Worm (Caenorhabditis elegans) whole organism, L1 larva: ENCODE measurements around the gene C04A2.15.

Source experiments
- C04F5.9 ChIP-seq: sonication (generic microtip); optimal IDR thresholded peaks from 2 replicates; lab custom pipeline; 2016; ENCODE audit warnings: missing genetic modification characterization, missing compliant biosample characterization
- C34B4.2 ChIP-seq: sonication (generic microtip); optimal IDR thresholded peaks from 2 replicates; lab custom pipeline; 2017; ENCODE audit warnings: mild to moderate bottlenecking, missing genetic modification characterization, missing compliant biosample characterization
- aha-1 ChIP-seq: fragments of 150-350 bp; optimal IDR thresholded peaks from 2 replicates; lab custom pipeline; 2014; ENCODE audit warnings: missing biosample characterization, missing genetic modification characterization
- blmp-1 ChIP-seq: fragments of 150-350 bp; optimal IDR thresholded peaks from 2 replicates; lab custom pipeline; 2014; ENCODE audit warnings: missing biosample characterization, missing genetic modification characterization
- ceh-8 ChIP-seq: fragments of 200-800 bp; sonication (Bioruptor generic); optimal IDR thresholded peaks from 2 replicates; lab custom pipeline; 2018; ENCODE audit warnings: mild to moderate bottlenecking, missing genetic modification characterization, moderate library complexity, missing compliant biosample characterization
- ceh-82 ChIP-seq, 3 experiments: fragments of 150-350 bp in 1 of 3; sonication (generic microtip) in 2 of 3; optimal IDR thresholded peaks; 2 replicates each; lab custom pipeline; 2014 to 2017; ENCODE audit warnings: missing biosample characterization in 3 of 3, missing genetic modification characterization in 3 of 3
- dsc-1 ChIP-seq: sonication (generic microtip); optimal IDR thresholded peaks from 2 replicates; lab custom pipeline; 2016; ENCODE audit warnings: mild to moderate bottlenecking, missing genetic modification characterization, missing compliant biosample characterization
- efl-1 ChIP-seq, 4 experiments: fragments of 150-350 bp; optimal IDR thresholded peaks in 3 of 4; peaks in 1 of 4; 1 replicate in 1 of 4; 2 replicates in 3 of 4; lab custom pipeline; 2014; ENCODE audit warnings: missing biosample characterization in 2 of 4, missing genetic modification characterization in 2 of 4, missing genetic modification reagents in 2 of 4
- efl-3 ChIP-seq: fragments of 200-800 bp; sonication (Bioruptor generic); optimal IDR thresholded peaks from 2 replicates; lab custom pipeline; 2018; ENCODE audit warnings: mild to moderate bottlenecking, missing genetic modification characterization, missing compliant biosample characterization
- egl-13 ChIP-seq: sonication (generic microtip); optimal IDR thresholded peaks from 2 replicates; lab custom pipeline; 2016; ENCODE audit warnings: missing genotype, missing genetic modification reagents, missing genetic modification characterization, missing compliant biosample characterization
- egl-27 ChIP-seq, 2 experiments: fragments of 150-350 bp in 1 of 2; sonication (generic microtip); optimal IDR thresholded peaks; 3 replicates each; lab custom pipeline; 2017 to 2018; ENCODE audit warnings: missing biosample characterization in 2 of 2, missing genetic modification characterization in 2 of 2, missing genetic modification reagents in 2 of 2
- elt-3 ChIP-seq, 6 experiments: fragments of 150-350 bp in 1 of 6; sonication (generic microtip); optimal IDR thresholded peaks; 2 replicates each; lab custom pipeline; 2017 to 2018; ENCODE audit warnings: missing biosample characterization in 6 of 6, missing genetic modification characterization in 6 of 6, inconsistent platforms in 1 of 6
- fkh-10 ChIP-seq: sonication (generic microtip); optimal IDR thresholded peaks from 2 replicates; lab custom pipeline; 2017; ENCODE audit warnings: missing biosample characterization, missing genetic modification reagents, missing genetic modification characterization
- grh-1 ChIP-seq: fragments of 200-800 bp; sonication (Bioruptor generic); IDR thresholded peaks from 2 replicates; pipeline ENCODE4 v1.3.6; 2022; ENCODE audit warnings: missing genetic modification reagents, missing genetic modification characterization, missing compliant biosample characterization
- hlh-17 ChIP-seq: fragments of 200-800 bp; sonication (Bioruptor generic); optimal IDR thresholded peaks from 2 replicates; lab custom pipeline; 2018; ENCODE audit warnings: missing genetic modification characterization, mild to moderate bottlenecking, missing compliant biosample characterization, moderate library complexity, borderline replicate concordance
- hlh-4 ChIP-seq: sonication (generic microtip); optimal IDR thresholded peaks from 2 replicates; lab custom pipeline; 2016; ENCODE audit warnings: mild to moderate bottlenecking, missing genetic modification characterization, missing compliant biosample characterization
- irx-1 ChIP-seq: sonication (generic microtip); optimal IDR thresholded peaks from 2 replicates; lab custom pipeline; 2016; ENCODE audit warnings: missing genetic modification characterization, missing compliant biosample characterization
- lin-13 ChIP-seq: fragments of 150-350 bp; optimal IDR thresholded peaks from 2 replicates; lab custom pipeline; 2014; ENCODE audit warnings: missing biosample characterization, missing genetic modification reagents, missing genetic modification characterization
- lin-14 ChIP-seq: fragments of 200-800 bp; sonication (Bioruptor generic); optimal IDR thresholded peaks from 2 replicates; lab custom pipeline; 2018; ENCODE audit warnings: mild to moderate bottlenecking, missing genetic modification characterization, moderate library complexity, missing compliant biosample characterization
- lin-35 ChIP-seq, 2 experiments: fragments of 150-350 bp; optimal IDR thresholded peaks; 2 replicates each; lab custom pipeline; 2014; ENCODE audit warnings: missing biosample characterization in 2 of 2, missing genetic modification characterization in 2 of 2, missing genetic modification reagents in 2 of 2
- lin-39 ChIP-seq: fragments of 150-350 bp; optimal IDR thresholded peaks from 2 replicates; lab custom pipeline; 2014; ENCODE audit warnings: missing biosample characterization, missing genetic modification reagents, missing genetic modification characterization
- lsy-2 ChIP-seq, 2 experiments: fragments of 150-350 bp; optimal IDR thresholded peaks; 2 replicates each; lab custom pipeline; 2014; ENCODE audit warnings: missing biosample characterization in 2 of 2, missing genetic modification characterization in 2 of 2
- mdl-1 ChIP-seq, 2 experiments: fragments of 150-350 bp; optimal IDR thresholded peaks; 2 replicates each; lab custom pipeline; 2014 to 2017; ENCODE audit warnings: missing biosample characterization in 2 of 2, missing genetic modification characterization in 2 of 2, inconsistent platforms in 1 of 2
- mef-2 ChIP-seq: fragments of 150-350 bp; optimal IDR thresholded peaks from 2 replicates; lab custom pipeline; 2014; ENCODE audit warnings: missing biosample characterization, missing genetic modification characterization
- mep-1 ChIP-seq: fragments of 150-350 bp; optimal IDR thresholded peaks from 2 replicates; lab custom pipeline; 2014; ENCODE audit warnings: missing biosample characterization, missing genetic modification characterization
- nhr-20 ChIP-seq: sonication (generic microtip); optimal IDR thresholded peaks from 2 replicates; lab custom pipeline; 2016; ENCODE audit warnings: mild to moderate bottlenecking, missing genetic modification characterization, missing compliant biosample characterization
- nhr-47 ChIP-seq: sonication (generic microtip); optimal IDR thresholded peaks from 2 replicates; lab custom pipeline; 2016; ENCODE audit warnings: mild to moderate bottlenecking, missing genetic modification characterization, moderate library complexity, missing compliant biosample characterization
- nhr-71 ChIP-seq: sonication (generic microtip); optimal IDR thresholded peaks from 2 replicates; lab custom pipeline; 2016; ENCODE audit warnings: mild to moderate bottlenecking, missing genetic modification characterization, moderate library complexity, missing compliant biosample characterization
- nhr-77 ChIP-seq: fragments of 150-350 bp; optimal IDR thresholded peaks from 2 replicates; lab custom pipeline; 2014; ENCODE audit warnings: missing biosample characterization, missing genetic modification characterization
- nhr-85 ChIP-seq: sonication (generic microtip); peaks from one replicate; lab custom pipeline; 2016; ENCODE audit warnings: missing genetic modification characterization, inconsistent platforms, missing compliant biosample characterization
- nhr-90 ChIP-seq: sonication (generic microtip); optimal IDR thresholded peaks from 2 replicates; lab custom pipeline; 2016; ENCODE audit warnings: mild to moderate bottlenecking, missing genetic modification characterization, missing compliant biosample characterization; ENCODE audit not compliant: poor library complexity
- pax-3 ChIP-seq: fragments of 200-800 bp; sonication (Bioruptor generic); optimal IDR thresholded peaks from 2 replicates; lab custom pipeline; 2018; ENCODE audit warnings: mild to moderate bottlenecking, missing genetic modification characterization, moderate library complexity, missing compliant biosample characterization
- rnt-1 ChIP-seq: sonication (generic microtip); optimal IDR thresholded peaks from 2 replicates; lab custom pipeline; 2016; ENCODE audit warnings: mild to moderate bottlenecking, missing genetic modification characterization, moderate library complexity, missing compliant biosample characterization
- snu-23 ChIP-seq: sonication (generic microtip); optimal IDR thresholded peaks from 2 replicates; lab custom pipeline; 2016; ENCODE audit warnings: missing genetic modification characterization, missing compliant biosample characterization
- sup-37 ChIP-seq: fragments of 200-800 bp; sonication (Bioruptor generic); optimal IDR thresholded peaks from 2 replicates; lab custom pipeline; 2018; ENCODE audit warnings: mild to moderate bottlenecking, missing genetic modification characterization, missing compliant biosample characterization
- swsn-7 ChIP-seq: sonication (generic microtip); optimal IDR thresholded peaks from 2 replicates; lab custom pipeline; 2016; ENCODE audit warnings: missing genetic modification characterization, missing compliant biosample characterization
- tbx-2 ChIP-seq: sonication (generic microtip); optimal IDR thresholded peaks from 2 replicates; lab custom pipeline; 2016; ENCODE audit warnings: missing genetic modification characterization, missing compliant biosample characterization
- unc-130 ChIP-seq: fragments of 150-350 bp; optimal IDR thresholded peaks from 2 replicates; lab custom pipeline; 2017; ENCODE audit warnings: missing biosample characterization, missing genetic modification characterization, inconsistent platforms
- unc-62 ChIP-seq: fragments of 150-350 bp; optimal IDR thresholded peaks from 2 replicates; lab custom pipeline; 2014; ENCODE audit warnings: missing biosample characterization, missing genetic modification reagents, missing genetic modification characterization
- unc-86 ChIP-seq: sonication (generic microtip); optimal IDR thresholded peaks from 2 replicates; lab custom pipeline; 2016; ENCODE audit warnings: missing genetic modification characterization, missing compliant biosample characterization
- unc-98 ChIP-seq: fragments of 200-800 bp; sonication (Bioruptor generic); IDR thresholded peaks from 2 replicates; pipeline ENCODE4 v1.3.6; 2022; ENCODE audit warnings: missing genetic modification characterization, missing compliant biosample characterization
- vab-15 ChIP-seq: sonication (generic microtip); optimal IDR thresholded peaks from 2 replicates; lab custom pipeline; 2017; ENCODE audit warnings: missing genotype, mild to moderate bottlenecking, missing genetic modification characterization, missing compliant biosample characterization
- xbp-1 ChIP-seq: sonication (generic microtip); optimal IDR thresholded peaks from 2 replicates; lab custom pipeline; 2016; ENCODE audit warnings: missing genetic modification characterization, missing compliant biosample characterization
- zip-4 ChIP-seq: fragments of 200-800 bp; sonication (Bioruptor generic); optimal IDR thresholded peaks from 2 replicates; lab custom pipeline; 2018; ENCODE audit warnings: mild to moderate bottlenecking, missing genetic modification characterization, moderate library complexity, missing compliant biosample characterization
- ztf-11 ChIP-seq, 2 experiments: sonication (generic microtip); optimal IDR thresholded peaks; 2 replicates each; lab custom pipeline; 2016 to 2017; ENCODE audit warnings: missing genetic modification characterization in 2 of 2, missing biosample characterization in 1 of 2, missing compliant biosample characterization in 1 of 2
- ztf-4 ChIP-seq: fragments of 150-350 bp; optimal IDR thresholded peaks from 2 replicates; lab custom pipeline; 2014; ENCODE audit warnings: missing biosample characterization, missing genetic modification characterization

C04A2.15 gene

DNA sequence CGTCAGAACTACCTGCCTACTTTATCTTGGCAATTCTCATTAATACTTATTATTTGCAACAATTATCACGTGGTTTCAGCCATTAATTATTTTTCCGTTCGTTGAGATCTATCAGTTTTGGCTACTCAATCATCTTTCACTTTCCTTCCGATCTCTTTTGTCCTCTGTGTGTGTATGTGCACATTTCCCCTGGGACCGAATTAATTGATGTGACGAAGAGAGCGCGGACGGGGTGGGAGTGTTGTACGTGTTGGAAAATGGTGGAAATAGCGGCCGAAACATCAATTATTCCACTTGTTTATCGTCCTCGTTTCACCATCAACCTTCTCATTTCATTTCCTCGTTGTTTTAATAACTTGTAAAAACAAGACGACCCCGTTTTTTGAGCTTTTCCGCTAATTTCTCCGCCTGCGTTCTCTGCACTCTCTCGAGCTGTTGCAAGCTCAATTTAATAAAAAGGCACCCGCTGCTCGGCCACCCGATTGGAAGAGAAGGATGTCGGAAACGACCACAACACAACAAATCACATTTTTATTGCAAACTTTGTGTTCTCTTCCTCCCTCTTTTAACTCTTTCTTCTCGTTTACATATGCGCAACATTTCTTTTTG, 13.7 kb upstream of the C04A2.15 start (continued):
- TF ChIP-seq mdl-1 (tag; optimal IDR thresholded peaks at IDR 0.05; lab: Kevin White, UChicago) (peak in 1 of 2 experiments; percentile 8), efl-1 (optimal IDR thresholded peaks at IDR 0.05; lab: Kevin White, UChicago) (no peak), efl-1 (GFP tag; optimal IDR thresholded peaks at IDR 0.05 in 1 of 2; lab: Kevin White, UChicago) (peak in 1 of 2 experiments; percentile 87), lin-39 (tag; lab: Kevin White, UChicago) (no peak), C34B4.2 (no peak), snu-23 (no peak), ceh-8 (GFP tag; lab: Kevin White, UChicago) (peak; percentile 58), blmp-1 (tag; lab: Kevin White, UChicago) (peak; percentile 67), ztf-4 (tag; lab: Kevin White, UChicago) (no peak), efl-3 (GFP tag; lab: Kevin White, UChicago) (no peak), elt-3 (tag; optimal IDR thresholded peaks at IDR 0.05; lab: Kevin White, UChicago) (no peak), irx-1 (tag; lab: Kevin White, UChicago) (no peak), nhr-20 (tag; lab: Kevin White, UChicago) (no peak), rnt-1 (tag; lab: Kevin White, UChicago) (no peak), vab-15 (tag; lab: Kevin White, UChicago) (peak; percentile 41), hlh-17 (GFP tag; lab: Kevin White, UChicago) (no peak), unc-98 (GFP tag; lab: Robert Waterston, UW) (no peak), grh-1 (GFP tag; lab: Robert Waterston, UW) (no peak), ceh-82 (tag; optimal IDR thresholded peaks at IDR 0.05; lab: Kevin White, UChicago) (no peak), C04F5.9 (tag; lab: Kevin White, UChicago) (no peak)

DNA sequence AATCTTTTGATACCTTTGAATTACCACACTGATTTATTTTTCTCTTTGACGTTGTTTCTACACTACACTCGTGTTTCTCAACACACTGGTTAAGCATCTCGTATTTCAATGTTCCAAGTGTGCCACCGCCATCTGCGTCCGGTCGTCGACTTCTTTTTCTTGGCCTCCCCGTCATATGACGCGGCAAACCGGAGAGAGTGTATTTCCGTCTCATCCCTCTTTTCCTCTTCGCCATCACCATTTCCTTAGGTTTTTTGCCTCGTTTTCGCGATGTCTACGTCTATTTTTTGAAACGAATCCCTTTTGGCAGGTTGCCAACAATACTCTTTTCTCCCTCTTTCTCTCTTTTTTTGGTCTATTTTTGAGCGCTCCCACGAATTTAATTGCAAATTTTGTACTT, 13.1 kb upstream of the C04A2.15 start:
- TF ChIP-seq zip-4 (GFP tag; lab: Kevin White, UChicago), result no peak
- peak; percentile 24 for TF ChIP-seq mep-1
- peak; percentile 46 for TF ChIP-seq tbx-2 (tag; lab: Kevin White, UChicago)
- peak; percentile 19 to 35 for TF ChIP-seq efl-1 (optimal IDR thresholded peaks at IDR 0.05; lab: Kevin White, UChicago)
- TF ChIP-seq efl-1 (GFP tag; optimal IDR thresholded peaks at IDR 0.05 in 1 of 2; lab: Kevin White, UChicago), result peak in 1 of 2 experiments; percentile 83
- TF ChIP-seq unc-86 (tag; lab: Kevin White, UChicago), result peak; percentile 15
- peak; percentile 31 for TF ChIP-seq nhr-90 (tag; lab: Kevin White, UChicago)
- TF ChIP-seq ztf-4 (tag; lab: Kevin White, UChicago), result peak; percentile 52
- TF ChIP-seq nhr-71 (tag; lab: Kevin White, UChicago), result peak; percentile 79
- TF ChIP-seq pax-3, result no peak
- TF ChIP-seq nhr-20 (tag; lab: Kevin White, UChicago), result peak; percentile 87
- TF ChIP-seq xbp-1 (tag; lab: Kevin White, UChicago), result peak; percentile 43
- peak; percentile 93 for TF ChIP-seq nhr-85 (tag; lab: Kevin White, UChicago)
- peak; percentile 70 for TF ChIP-seq dsc-1
- TF ChIP-seq blmp-1 (tag; lab: Kevin White, UChicago), result peak; percentile 49
- peak in 1 of 2 experiments; percentile 30 for TF ChIP-seq ztf-11 (tag; optimal IDR thresholded peaks at IDR 0.05; lab: Kevin White, UChicago)
- TF ChIP-seq mef-2 (tag; lab: Kevin White, UChicago), result peak; percentile 31
- TF ChIP-seq lin-14 (GFP tag; lab: Kevin White, UChicago), result peak; percentile 90
- TF ChIP-seq ceh-82 (tag; optimal IDR thresholded peaks at IDR 0.05; lab: Kevin White, UChicago), result peak in 1 of 3 experiments; percentile 23
- TF ChIP-seq sup-37 (GFP tag; lab: Kevin White, UChicago), result peak; percentile 27
- peak; percentile 41 for TF ChIP-seq swsn-7
- TF ChIP-seq irx-1 (tag; lab: Kevin White, UChicago), result peak; percentile 68
- TF ChIP-seq rnt-1 (tag; lab: Kevin White, UChicago), result peak; percentile 67
- TF ChIP-seq ceh-8 (GFP tag; lab: Kevin White, UChicago), result peak; percentile 4
- TF ChIP-seq lsy-2 (tag; optimal IDR thresholded peaks at IDR 0.05; lab: Kevin White, UChicago), result peak; percentile 47 to 63
- TF ChIP-seq snu-23, result peak; percentile 74
- no peak for TF ChIP-seq hlh-4 (tag; lab: Kevin White, UChicago)
- peak; percentile 1 for TF ChIP-seq nhr-77 (tag; lab: Kevin White, UChicago)
- no peak for TF ChIP-seq unc-130 (tag; lab: Kevin White, UChicago)
- no peak for TF ChIP-seq aha-1 (tag; lab: Kevin White, UChicago)
- TF ChIP-seq egl-13 (tag; lab: Kevin White, UChicago), result peak; percentile 82
- TF ChIP-seq unc-98 (GFP tag; lab: Robert Waterston, UW), result no peak
- TF ChIP-seq lin-13, result peak; percentile 9
- no peak for TF ChIP-seq fkh-10 (GFP tag; lab: Kevin White, UChicago)
- no peak for TF ChIP-seq unc-62
- peak in 1 of 2 experiments; percentile 47 for TF ChIP-seq mdl-1 (tag; optimal IDR thresholded peaks at IDR 0.05; lab: Kevin White, UChicago)
- TF ChIP-seq lin-35 (GFP tag; optimal IDR thresholded peaks at IDR 0.05; lab: Kevin White, UChicago), result peak; percentile 14 to 46
- TF ChIP-seq nhr-47 (tag; lab: Kevin White, UChicago), result peak; percentile 66
- peak in 1 of 2 experiments; percentile 62 for TF ChIP-seq egl-27 (tag; optimal IDR thresholded peaks at IDR 0.05; lab: Kevin White, UChicago)
- TF ChIP-seq, all 84 proteins: peak for 30
